Fruit fly (Drosophila melanogaster): ENCODE measurements around the gene Pex3.

DNA sequence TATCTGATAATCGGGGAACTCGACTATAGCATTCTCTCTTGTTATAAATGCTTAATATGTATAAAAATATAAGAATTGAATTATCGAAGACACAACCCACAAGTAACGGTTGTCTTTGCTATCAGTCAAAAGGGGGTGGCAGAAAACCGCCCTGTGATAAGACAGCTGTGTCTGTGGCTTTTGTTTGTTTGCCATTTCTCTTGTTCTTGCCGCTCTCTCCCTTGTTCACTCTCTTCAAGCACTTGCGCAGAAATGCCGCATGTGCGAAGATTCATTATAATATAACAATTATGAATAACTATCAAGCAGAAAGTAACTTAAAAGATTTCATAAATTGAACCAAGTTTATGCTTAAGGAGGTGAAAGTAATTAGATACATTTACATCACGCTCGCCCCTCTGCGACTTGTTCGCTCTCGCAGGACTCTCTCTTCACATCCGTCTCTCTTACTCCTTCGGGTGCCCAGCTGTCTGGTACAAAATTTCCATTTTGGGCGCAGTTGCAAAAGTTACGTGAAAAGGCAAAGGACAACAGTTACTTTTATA is 2.6 kb downstream of the Pex3 start, which contains the start of gene FucTA:
- TF ChIP-seq usp (GFP tag; optimal IDR thresholded peaks at IDR 0.05), result no peak
- TF ChIP-seq EcR (GFP tag; optimal IDR thresholded peaks at IDR 0.05), result no peak
- TF ChIP-seq CG8478 (optimal IDR thresholded peaks at IDR 0.05), result no peak
- no peak for TF ChIP-seq Dll (optimal IDR thresholded peaks at IDR 0.05)
- no peak for TF ChIP-seq psq (optimal IDR thresholded peaks at IDR 0.05)
- TF ChIP-seq pan (optimal IDR thresholded peaks at IDR 0.05), result no peak
